Worm (Caenorhabditis elegans) whole organism, late embryonic: Measurements from ENCODE around the gene odr-8.
"Not testable (repeated sequence)": the region's sequence is repeated elsewhere in the genome, so short reads cannot be mapped to it uniquely, and the experiment has no call there.

Experiments
- C08G9.2 ChIP-seq: sonication (generic microtip); optimal IDR thresholded peaks from 2 replicates; lab custom pipeline; 2016; ENCODE audit warnings: mild to moderate bottlenecking, missing genetic modification characterization, moderate library complexity, missing compliant biosample characterization
- F13H6.1 ChIP-seq: sonication (generic microtip); optimal IDR thresholded peaks from 2 replicates; lab custom pipeline; 2016; ENCODE audit warnings: missing genetic modification characterization, missing compliant biosample characterization
- ama-1 ChIP-seq: fragments of 150-350 bp; optimal IDR thresholded peaks from 2 replicates; lab custom pipeline; 2014
- ceh-14 ChIP-seq: sonication (generic microtip); optimal IDR thresholded peaks from 2 replicates; lab custom pipeline; 2016; ENCODE audit warnings: missing genotype, missing genetic modification characterization, missing compliant biosample characterization
- ceh-19 ChIP-seq: fragments of 200-800 bp; sonication (Bioruptor generic); optimal IDR thresholded peaks from 2 replicates; lab custom pipeline; 2018; ENCODE audit warnings: mild to moderate bottlenecking, missing genetic modification characterization, missing compliant biosample characterization
- ceh-22 ChIP-seq: sonication (generic microtip); optimal IDR thresholded peaks from 2 replicates; lab custom pipeline; 2017; ENCODE audit warnings: missing biosample characterization, missing genetic modification characterization
- ceh-34 ChIP-seq: sonication (generic microtip); optimal IDR thresholded peaks from 2 replicates; lab custom pipeline; 2016; ENCODE audit warnings: mild to moderate bottlenecking, missing genetic modification characterization, missing compliant biosample characterization
- ceh-48 ChIP-seq: sonication (generic microtip); optimal IDR thresholded peaks from 2 replicates; lab custom pipeline; 2016; ENCODE audit warnings: missing genetic modification characterization, inconsistent platforms, missing compliant biosample characterization
- ceh-6 ChIP-seq: fragments of 200-800 bp; sonication (Bioruptor generic); optimal IDR thresholded peaks from 2 replicates; lab custom pipeline; 2018; ENCODE audit warnings: mild to moderate bottlenecking, missing genetic modification characterization, missing compliant biosample characterization
- che-1 ChIP-seq: sonication (generic microtip); optimal IDR thresholded peaks from 2 replicates; lab custom pipeline; 2016; ENCODE audit warnings: mild to moderate bottlenecking, missing genetic modification characterization, missing compliant biosample characterization
- dve-1 ChIP-seq: sonication (generic microtip); optimal IDR thresholded peaks from 2 replicates; lab custom pipeline; 2017; ENCODE audit warnings: antibody characterized with exemption, mild to moderate bottlenecking, missing genetic modification characterization, missing compliant biosample characterization
- ets-4 ChIP-seq: sonication (generic microtip); optimal IDR thresholded peaks from 2 replicates; lab custom pipeline; 2016; ENCODE audit warnings: missing genetic modification characterization, missing compliant biosample characterization
- fax-1 ChIP-seq: sonication (generic microtip); optimal IDR thresholded peaks from 2 replicates; lab custom pipeline; 2016; ENCODE audit warnings: missing genotype, missing genetic modification characterization, missing compliant biosample characterization
- fkh-10 ChIP-seq: fragments of 150-350 bp; optimal IDR thresholded peaks from 2 replicates; lab custom pipeline; 2014; ENCODE audit warnings: missing biosample characterization, missing genetic modification reagents, missing genetic modification characterization
- gmeb-2 ChIP-seq: sonication (generic microtip); optimal IDR thresholded peaks from 2 replicates; lab custom pipeline; 2016; ENCODE audit warnings: missing genetic modification characterization, inconsistent platforms, missing compliant biosample characterization
- hlh-15 ChIP-seq: sonication (generic microtip); optimal IDR thresholded peaks from 2 replicates; lab custom pipeline; 2016; ENCODE audit warnings: missing genetic modification characterization, missing compliant biosample characterization
- hlh-8 ChIP-seq: sonication (generic microtip); optimal IDR thresholded peaks from 2 replicates; lab custom pipeline; 2016; ENCODE audit warnings: missing genotype, missing genetic modification characterization, missing compliant biosample characterization
- madf-2 ChIP-seq: sonication (generic microtip); optimal IDR thresholded peaks from 2 replicates; lab custom pipeline; 2017; ENCODE audit warnings: missing genetic modification characterization, missing compliant biosample characterization
- mec-3 ChIP-seq: sonication (generic microtip); optimal IDR thresholded peaks from 2 replicates; lab custom pipeline; 2016; ENCODE audit warnings: borderline replicate concordance, missing genetic modification characterization, missing compliant biosample characterization
- nhr-232 ChIP-seq: sonication (generic microtip); optimal IDR thresholded peaks from 2 replicates; lab custom pipeline; 2016; ENCODE audit warnings: missing genetic modification characterization, missing compliant biosample characterization
- odd-2 ChIP-seq: sonication (generic microtip); optimal IDR thresholded peaks from 2 replicates; lab custom pipeline; 2017; ENCODE audit warnings: antibody characterized with exemption, mild to moderate bottlenecking, missing genetic modification characterization, missing compliant biosample characterization
- pag-3 ChIP-seq: sonication (generic microtip); optimal IDR thresholded peaks from 2 replicates; lab custom pipeline; 2016; ENCODE audit warnings: missing compliant biosample characterization, missing genetic modification characterization, borderline replicate concordance
- pax-1 ChIP-seq: fragments of 150-350 bp; optimal IDR thresholded peaks from 2 replicates; lab custom pipeline; 2014; ENCODE audit warnings: missing biosample characterization, missing genetic modification characterization
- pha-4 ChIP-seq: fragments of 150-350 bp; optimal IDR thresholded peaks from 2 replicates; lab custom pipeline; 2018; ENCODE audit warnings: missing biosample characterization, missing genetic modification reagents, missing genetic modification characterization
- pqm-1 ChIP-seq: sonication (generic microtip); optimal IDR thresholded peaks from 2 replicates; lab custom pipeline; 2016; ENCODE audit warnings: missing genetic modification characterization, missing compliant biosample characterization
- rnt-1 ChIP-seq: sonication (generic microtip); optimal IDR thresholded peaks from 2 replicates; lab custom pipeline; 2016; ENCODE audit warnings: missing genetic modification characterization, missing compliant biosample characterization
- sox-4 ChIP-seq: sonication (generic microtip); optimal IDR thresholded peaks from 2 replicates; lab custom pipeline; 2017; ENCODE audit warnings: mild to moderate bottlenecking, missing genetic modification characterization, inconsistent platforms, missing compliant biosample characterization
- syd-9 ChIP-seq: sonication (generic microtip); optimal IDR thresholded peaks from 2 replicates; lab custom pipeline; 2016; ENCODE audit warnings: mild to moderate bottlenecking, missing genetic modification characterization, moderate library complexity, missing compliant biosample characterization
- tbx-2 ChIP-seq: sonication (generic microtip); optimal IDR thresholded peaks from 2 replicates; lab custom pipeline; 2016; ENCODE audit warnings: missing genetic modification characterization, missing compliant biosample characterization
- ttx-3 ChIP-seq: sonication (generic microtip); optimal IDR thresholded peaks from 2 replicates; lab custom pipeline; 2016; ENCODE audit warnings: missing genetic modification reagents, missing genetic modification characterization, missing compliant biosample characterization
- unc-3 ChIP-seq, 2 experiments: fragments of 200-800 bp in 1 of 2; sonication (Bioruptor generic) in 1 of 2; sonication (generic microtip) in 1 of 2; conservative IDR thresholded peaks in 1 of 2; optimal IDR thresholded peaks in 1 of 2; 2 replicates each; pipeline versions ENCODE4 v1.3.6 to Lab custom; 2016 to 2022; ENCODE audit warnings: missing compliant biosample characterization in 2 of 2, missing genetic modification characterization in 2 of 2, missing genetic modification reagents in 1 of 2
- unc-86 ChIP-seq: sonication (generic microtip); optimal IDR thresholded peaks from 2 replicates; lab custom pipeline; 2016; ENCODE audit warnings: missing genetic modification characterization, missing compliant biosample characterization
- zip-5 ChIP-seq: sonication (generic microtip); optimal IDR thresholded peaks from 2 replicates; lab custom pipeline; 2016; ENCODE audit warnings: missing genetic modification characterization, missing compliant biosample characterization

The odr-8 gene

DNA sequence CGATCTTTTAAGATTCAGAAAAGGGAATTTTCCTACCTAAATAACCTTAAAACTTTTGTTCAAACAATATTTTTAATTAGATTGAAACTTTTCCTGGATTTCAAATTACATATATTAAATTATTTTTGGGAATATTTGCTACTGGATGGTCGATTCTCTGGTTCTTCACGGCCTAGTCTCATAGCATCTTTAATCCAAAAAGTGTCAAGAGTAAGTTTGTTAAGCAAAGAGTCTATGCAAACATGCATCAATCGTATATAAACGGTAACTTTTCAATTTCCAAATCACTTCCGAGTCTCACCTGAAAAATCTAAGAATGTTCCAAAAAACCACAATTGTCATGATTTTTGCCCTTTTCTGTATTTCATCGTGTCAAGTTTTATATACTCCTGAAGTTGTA is 15.4 kb upstream of the odr-8 start, which contains the start of gene nspb-4:
Gene nspb-4 (plus strand): TSS at position 301 of the 400 bp plus-strand sequence.
- not testable (repeated sequence) for TF ChIP-seq madf-2; rnt-1 (tag; lab: Kevin White, UChicago); ets-4 (tag; lab: Kevin White, UChicago)

DNA sequence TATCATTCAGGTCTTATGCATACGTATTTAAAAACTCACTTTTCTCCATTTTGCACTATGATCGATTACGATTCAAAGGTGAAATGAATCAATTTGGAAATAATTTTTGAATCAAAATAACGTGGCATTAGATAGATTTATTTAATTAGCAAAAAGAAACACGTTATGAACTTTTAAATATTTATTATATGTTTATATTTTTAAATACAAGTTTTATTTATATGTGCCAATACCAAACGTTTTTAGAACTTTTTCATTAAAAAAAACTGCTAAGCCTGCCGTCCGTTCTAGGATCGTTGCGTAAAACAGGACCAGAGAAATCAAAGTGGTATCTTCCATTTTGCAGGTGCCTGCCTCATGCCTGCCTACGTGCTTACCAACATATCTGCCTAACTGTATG is 14.8 kb upstream of the odr-8 start, which contains the start of gene F38A5.6:
Gene F38A5.6 (minus strand): TSS at position 101 of the 400 bp plus-strand sequence.
- TF ChIP-seq pqm-1 (tag; lab: Kevin White, UChicago) (no peak), pha-4 (tag; lab: Kevin White, UChicago) (no peak), ceh-14 (tag; lab: Kevin White, UChicago) (no peak), syd-9 (tag; lab: Kevin White, UChicago) (no peak), C08G9.2 (tag; lab: Kevin White, UChicago) (no peak), F13H6.1 (tag; lab: Kevin White, UChicago) (no peak), hlh-15 (tag; lab: Kevin White, UChicago) (no peak), mec-3 (no peak), sox-4 (tag; lab: Kevin White, UChicago) (no peak), dve-1 (tag; lab: Kevin White, UChicago) (no peak), fax-1 (tag; lab: Kevin White, UChicago) (no peak), pax-1 (tag; lab: Kevin White, UChicago) (no peak), gmeb-2 (tag; lab: Kevin White, UChicago) (no peak), ceh-19 (GFP tag; lab: Kevin White, UChicago) (no peak), nhr-232 (tag; lab: Kevin White, UChicago) (no peak), tbx-2 (tag; lab: Kevin White, UChicago) (no peak), fkh-10 (no peak), zip-5 (tag; lab: Kevin White, UChicago) (no peak), ama-1 (lab: Kevin White, UChicago) (no peak), odd-2 (tag; lab: Kevin White, UChicago) (no peak)

- TF ChIP-seq ceh-48 (tag; lab: Kevin White, UChicago) (no peak), odd-2 (tag; lab: Kevin White, UChicago) (no peak), gmeb-2 (tag; lab: Kevin White, UChicago) (no peak), pag-3 (tag; lab: Kevin White, UChicago) (no peak), ceh-34 (no peak), unc-86 (tag; lab: Kevin White, UChicago) (no peak), hlh-8 (tag; lab: Kevin White, UChicago) (no peak), ttx-3 (no peak), syd-9 (tag; lab: Kevin White, UChicago) (no peak), ceh-22 (tag; lab: Kevin White, UChicago) (no peak), ceh-6 (GFP tag; lab: Kevin White, UChicago) (no peak)
Observed at ce11 chrIV:6595912-6596311, 13.4 kb upstream of the odr-8 start, which contains the start of gene F38A5.22. Gene F38A5.22, minus strand, starts transcription at chrIV:6595940.

DNA sequence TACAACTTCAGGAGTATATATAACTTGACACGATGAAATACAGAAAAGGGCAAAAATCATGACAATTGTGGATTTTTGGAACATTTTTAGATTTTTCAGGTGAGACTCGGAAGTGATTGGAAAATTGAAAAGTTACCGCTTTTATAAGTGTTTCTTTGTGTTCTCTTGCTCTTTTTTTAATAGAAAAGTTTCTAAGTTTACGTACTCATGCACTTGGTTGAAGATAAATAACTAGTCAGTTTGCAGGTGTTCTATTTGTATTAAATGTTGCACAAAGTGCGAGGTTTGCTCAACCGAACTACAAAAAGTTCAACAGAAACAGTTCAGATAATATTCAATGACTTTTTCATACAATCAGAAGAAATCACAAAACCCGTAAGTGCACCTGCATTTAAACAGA is 12.4 kb upstream of the odr-8 start, which contains the start of gene nspb-3:
Gene nspb-3 (minus strand): TSS at position 101 of the 400 bp plus-strand sequence.
- TF ChIP-seq ttx-3; pag-3 (tag; lab: Kevin White, UChicago); pax-1 (tag; lab: Kevin White, UChicago): not testable (repeated sequence)

- not testable (repeated sequence) for TF ChIP-seq hlh-15 (tag; lab: Kevin White, UChicago); che-1 (tag; lab: Kevin White, UChicago); unc-3 (GFP tag; conservative IDR thresholded peaks at IDR 0.05; lab: Robert Waterston, UW); unc-3 (tag; optimal IDR thresholded peaks at IDR 0.05; lab: Kevin White, UChicago)
Observed at ce11 chrIV:6591010-6591746, 8.7 kb upstream of the odr-8 start, which contains the start of the genes nspb-1 and nspb-2. Gene nspb-1, minus strand, starts transcription at chrIV:6591110. Gene nspb-2, plus strand, starts transcription at chrIV:6591696.
